Worm (Caenorhabditis elegans): Measurements from ENCODE around the gene teg-1.

ce11 chrIII:11332306-11332705 lies 14.3 kb upstream of the teg-1 start:
- TF ChIP-seq ceh-16 (tag; optimal IDR thresholded peaks at IDR 0.05): no peak
- TF ChIP-seq lsy-12 (tag; optimal IDR thresholded peaks at IDR 0.05): no peak
- no peak for TF ChIP-seq mdl-1 (tag; optimal IDR thresholded peaks at IDR 0.05)
- no peak for TF ChIP-seq nhr-23 (tag; optimal IDR thresholded peaks at IDR 0.05)
- TF ChIP-seq ama-1 (optimal IDR thresholded peaks at IDR 0.05): no peak

Data from whole organism, L3 larva.